Worm (Caenorhabditis elegans): ENCODE measurements around the gene trd-1.

trd-1 gene

DNA sequence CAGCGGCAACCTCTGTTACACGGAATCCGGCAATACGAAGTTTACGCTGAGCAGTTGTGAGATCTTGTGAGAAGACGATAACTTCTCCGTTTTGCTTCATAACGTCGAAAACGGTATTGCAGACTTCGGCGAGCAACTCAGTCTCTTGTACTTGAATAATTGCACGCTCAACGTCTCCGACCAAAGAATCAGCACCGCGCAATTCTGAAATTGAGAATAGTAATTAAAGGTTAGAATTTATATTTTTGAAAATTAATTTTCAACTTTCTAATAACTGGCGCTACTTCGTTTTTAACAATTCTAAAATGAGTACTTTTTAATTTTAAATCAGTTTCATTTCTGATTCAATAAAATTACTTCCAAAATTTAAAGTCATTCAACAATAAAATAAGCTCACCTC is 7.5 kb upstream of the trd-1 start:
- TF ChIP-seq nhr-77 (tag; optimal IDR thresholded peaks at IDR 0.05) (no peak), elt-1 (tag; optimal IDR thresholded peaks at IDR 0.05) (no peak), fos-1 (tag; optimal IDR thresholded peaks at IDR 0.05) (no peak), ama-1 (optimal IDR thresholded peaks at IDR 0.05) (peak; percentile 21), jun-1 (tag; optimal IDR thresholded peaks at IDR 0.05) (no peak), mdl-1 (tag; optimal IDR thresholded peaks at IDR 0.05) (no peak), ceh-82 (tag; optimal IDR thresholded peaks at IDR 0.05) (no peak), ceh-28 (tag; optimal IDR thresholded peaks at IDR 0.05) (no peak), pqm-1 (tag; optimal IDR thresholded peaks at IDR 0.05) (no peak)

DNA sequence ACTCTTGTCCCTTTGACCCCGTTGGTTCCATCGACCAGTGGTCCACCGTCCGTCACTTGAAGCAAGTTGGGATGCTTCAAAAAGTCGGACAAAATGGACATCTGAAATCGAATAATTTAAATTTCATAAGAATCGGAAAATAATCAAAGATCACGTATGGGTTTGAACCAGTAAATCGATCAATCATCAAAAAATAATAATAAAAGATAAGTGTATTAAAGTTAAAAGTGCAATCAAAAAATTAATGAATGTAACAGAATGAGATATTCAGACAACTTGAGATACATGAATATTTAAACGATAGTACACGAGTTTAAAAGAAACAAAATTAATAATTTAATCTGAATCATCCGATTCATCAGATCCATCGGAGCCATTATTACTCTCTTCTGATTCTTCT is 7.1 kb upstream of the trd-1 start, which contains the start of gene T20B12.7:
Gene T20B12.7 (minus strand): TSS at position 101 of the 400 bp plus-strand sequence.
- no peak for TF ChIP-seq fkh-2 (tag; optimal IDR thresholded peaks at IDR 0.05)
- no peak for TF ChIP-seq nhr-237 (tag; optimal IDR thresholded peaks at IDR 0.05)
- TF ChIP-seq mdl-1 (tag; optimal IDR thresholded peaks at IDR 0.05): no peak
- no peak for TF ChIP-seq fkh-10 (GFP tag; optimal IDR thresholded peaks at IDR 0.05)
- no peak for TF ChIP-seq unc-62 (GFP tag; optimal IDR thresholded peaks at IDR 0.05)
- TF ChIP-seq ama-1 (optimal IDR thresholded peaks at IDR 0.05): no peak
- no peak for TF ChIP-seq nfya-1 (tag; optimal IDR thresholded peaks at IDR 0.05; ENCODE audit: insufficient read depth)
- no peak for TF ChIP-seq nhr-67 (tag; optimal IDR thresholded peaks at IDR 0.05)
- no peak for TF ChIP-seq nhr-28 (tag; optimal IDR thresholded peaks at IDR 0.05)
- no peak for TF ChIP-seq lsy-12 (tag; optimal IDR thresholded peaks at IDR 0.05)
- no peak for TF ChIP-seq nhr-23 (tag; optimal IDR thresholded peaks at IDR 0.05)
- no peak for TF ChIP-seq zag-1 (tag; optimal IDR thresholded peaks at IDR 0.05)
- TF ChIP-seq pha-4 (tag; optimal IDR thresholded peaks at IDR 0.05): no peak
- TF ChIP-seq sea-2 (GFP tag; optimal IDR thresholded peaks at IDR 0.05): no peak
- TF ChIP-seq ceh-16 (tag; optimal IDR thresholded peaks at IDR 0.05): no peak
- TF ChIP-seq elt-3 (tag; optimal IDR thresholded peaks at IDR 0.05): no peak
- no peak for TF ChIP-seq eor-1 (tag; optimal IDR thresholded peaks at IDR 0.05)
- no peak for TF ChIP-seq nhr-11 (tag; optimal IDR thresholded peaks at IDR 0.05)
- TF ChIP-seq mml-1 (tag; optimal IDR thresholded peaks at IDR 0.05): no peak
- no peak for TF ChIP-seq ztf-11 (tag; optimal IDR thresholded peaks at IDR 0.05)

DNA sequence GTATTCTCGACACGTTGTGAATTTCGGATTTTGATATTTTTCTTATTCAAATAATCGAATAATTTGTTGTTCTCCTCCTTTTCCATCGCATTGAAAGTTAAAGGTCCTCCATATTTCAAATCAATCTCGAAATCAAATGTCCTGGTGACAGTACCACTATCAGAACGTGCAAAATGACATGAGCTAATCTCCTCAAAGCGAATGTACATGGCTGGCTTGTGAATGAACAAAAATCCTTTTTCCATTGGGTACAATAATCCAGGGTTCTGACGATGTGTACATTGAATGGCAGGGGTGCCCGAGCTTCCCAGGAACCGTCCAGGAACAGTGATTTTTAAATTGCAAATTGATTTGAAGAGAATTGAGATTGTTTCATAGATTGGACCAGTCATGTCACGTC is 5.9 kb upstream of the trd-1 start:
- TF ChIP-seq elt-1 (tag; optimal IDR thresholded peaks at IDR 0.05) (no peak), nhr-25 (tag; optimal IDR thresholded peaks at IDR 0.05) (no peak), ztf-4 (tag; optimal IDR thresholded peaks at IDR 0.05) (no peak), egl-5 (tag; optimal IDR thresholded peaks at IDR 0.05) (no peak), sea-2 (GFP tag; optimal IDR thresholded peaks at IDR 0.05) (no peak), skn-1 (tag; optimal IDR thresholded peaks at IDR 0.05) (no peak), nhr-43 (tag; optimal IDR thresholded peaks at IDR 0.05; ENCODE audit: poor library complexity, severe bottlenecking) (no peak), elt-2 (tag; optimal IDR thresholded peaks at IDR 0.05) (no peak), zag-1 (tag; optimal IDR thresholded peaks at IDR 0.05) (no peak), mdl-1 (tag; optimal IDR thresholded peaks at IDR 0.05) (no peak), lsy-12 (tag; optimal IDR thresholded peaks at IDR 0.05) (no peak), ceh-28 (tag; optimal IDR thresholded peaks at IDR 0.05) (no peak), unc-62 (GFP tag; optimal IDR thresholded peaks at IDR 0.05) (no peak), nhr-11 (tag; optimal IDR thresholded peaks at IDR 0.05) (no peak), nhr-77 (tag; optimal IDR thresholded peaks at IDR 0.05) (no peak)

DNA sequence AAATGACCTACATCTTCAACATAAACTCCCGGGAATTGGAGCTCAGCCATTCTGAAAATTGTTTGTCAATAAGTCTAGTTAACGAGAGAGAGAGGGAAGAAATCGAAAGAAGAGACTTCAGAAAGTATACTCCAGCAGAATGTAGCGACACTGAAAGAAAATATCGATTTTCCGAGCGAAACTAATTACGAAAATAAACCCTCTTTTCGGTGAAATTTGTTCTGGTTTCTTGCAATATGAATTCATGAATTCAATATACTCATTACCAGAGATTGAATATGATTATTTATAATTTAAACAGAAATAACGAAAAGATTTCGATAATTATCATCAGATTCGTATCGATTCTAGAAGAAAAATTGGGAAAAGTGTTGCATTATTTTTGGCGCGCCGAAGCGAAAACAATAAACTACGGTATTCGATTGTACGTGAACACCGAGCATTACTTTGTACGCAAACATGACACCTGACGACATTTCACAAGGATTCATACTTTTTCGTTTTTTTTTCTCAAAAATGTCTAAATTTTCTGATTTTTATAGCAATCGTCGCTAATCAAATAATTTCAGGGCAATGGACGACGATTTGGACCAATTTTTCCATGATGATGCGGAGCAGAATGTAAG is 4.4 kb upstream of the trd-1 start, which contains the start of the genes hmg-4 and T20B12.3:
Gene hmg-4 (minus strand): TSS at position 51 of the 626 bp plus-strand sequence.
Gene T20B12.3 (plus strand): TSS at position 570 of the 626 bp plus-strand sequence.
- TF ChIP-seq lin-39 (tag; optimal IDR thresholded peaks at IDR 0.05) (peak; percentile 50), hmg-11 (tag; optimal IDR thresholded peaks at IDR 0.05) (peak; percentile 34), nhr-23 (tag; optimal IDR thresholded peaks at IDR 0.05) (peak; percentile 38), elt-2 (tag; optimal IDR thresholded peaks at IDR 0.05) (peak; percentile 13), eor-1 (tag; optimal IDR thresholded peaks at IDR 0.05) (no peak), egl-5 (tag; optimal IDR thresholded peaks at IDR 0.05) (peak; percentile 31), mdl-1 (tag; optimal IDR thresholded peaks at IDR 0.05) (no peak), nhr-25 (tag; optimal IDR thresholded peaks at IDR 0.05) (peak; percentile 45), pha-4 (tag; optimal IDR thresholded peaks at IDR 0.05) (peak; percentile 49), lin-15B (tag; optimal IDR thresholded peaks at IDR 0.05) (peak; percentile 66), nfya-1 (tag; optimal IDR thresholded peaks at IDR 0.05; ENCODE audit: insufficient read depth) (peak; percentile 76), fkh-10 (GFP tag; optimal IDR thresholded peaks at IDR 0.05) (no peak), snpc-4 (tag; optimal IDR thresholded peaks at IDR 0.05) (peak; percentile 23)

Measured in whole organism, L3 larva.